Worm (Caenorhabditis elegans) whole organism, L1 larva: Measurements from ENCODE around the gene ZK177.3.
A peak's percentile ranks its signal among the peaks of the same experiment; 100 is the strongest.

Experiments used
- C04F5.9 ChIP-seq: sonication (generic microtip); optimal IDR thresholded peaks from 2 replicates; lab custom pipeline; 2016; ENCODE audit warnings: missing genetic modification characterization, missing compliant biosample characterization
- F16B12.6 ChIP-seq: fragments of 150-350 bp; optimal IDR thresholded peaks from 2 replicates; lab custom pipeline; 2014; ENCODE audit warnings: missing biosample characterization, missing genetic modification characterization
- aha-1 ChIP-seq: fragments of 150-350 bp; optimal IDR thresholded peaks from 2 replicates; lab custom pipeline; 2014; ENCODE audit warnings: missing biosample characterization, missing genetic modification characterization
- ceh-63 ChIP-seq: fragments of 200-800 bp; sonication (Bioruptor generic); optimal IDR thresholded peaks from 2 replicates; lab custom pipeline; 2018; ENCODE audit warnings: mild to moderate bottlenecking, missing genetic modification characterization, missing compliant biosample characterization
- ceh-82 ChIP-seq, 3 experiments: fragments of 150-350 bp in 1 of 3; sonication (generic microtip) in 2 of 3; optimal IDR thresholded peaks; 2 replicates each; lab custom pipeline; 2014 to 2017; ENCODE audit warnings: missing biosample characterization in 3 of 3, missing genetic modification characterization in 3 of 3
- ceh-88 ChIP-seq: fragments of 200-800 bp; sonication (Bioruptor generic); IDR thresholded peaks from 2 replicates; pipeline ENCODE4 v1.3.6; 2022; ENCODE audit warnings: missing genetic modification characterization, missing compliant biosample characterization
- ceh-90 ChIP-seq: sonication (generic microtip); optimal IDR thresholded peaks from 2 replicates; lab custom pipeline; 2016; ENCODE audit warnings: missing genetic modification characterization, missing compliant biosample characterization
- ces-1 ChIP-seq: fragments of 150-350 bp; optimal IDR thresholded peaks from 2 replicates; lab custom pipeline; 2014; ENCODE audit warnings: missing biosample characterization, missing genetic modification reagents, missing genetic modification characterization
- dsc-1 ChIP-seq: sonication (generic microtip); optimal IDR thresholded peaks from 2 replicates; lab custom pipeline; 2016; ENCODE audit warnings: mild to moderate bottlenecking, missing genetic modification characterization, missing compliant biosample characterization
- efl-1 ChIP-seq, 4 experiments: fragments of 150-350 bp; optimal IDR thresholded peaks in 3 of 4; peaks in 1 of 4; 1 replicate in 1 of 4; 2 replicates in 3 of 4; lab custom pipeline; 2014; ENCODE audit warnings: missing biosample characterization in 2 of 4, missing genetic modification characterization in 2 of 4, missing genetic modification reagents in 2 of 4
- egl-13 ChIP-seq: sonication (generic microtip); optimal IDR thresholded peaks from 2 replicates; lab custom pipeline; 2016; ENCODE audit warnings: missing genotype, missing genetic modification reagents, missing genetic modification characterization, missing compliant biosample characterization
- egl-27 ChIP-seq, 2 experiments: fragments of 150-350 bp in 1 of 2; sonication (generic microtip); optimal IDR thresholded peaks; 3 replicates each; lab custom pipeline; 2017 to 2018; ENCODE audit warnings: missing biosample characterization in 2 of 2, missing genetic modification characterization in 2 of 2, missing genetic modification reagents in 2 of 2
- elt-2 ChIP-seq: sonication (generic microtip); optimal IDR thresholded peaks from 2 replicates; lab custom pipeline; 2016; ENCODE audit warnings: missing genetic modification characterization, mild to moderate bottlenecking, inconsistent platforms, missing compliant biosample characterization, missing genetic modification reagents
- grh-1 ChIP-seq: fragments of 200-800 bp; sonication (Bioruptor generic); IDR thresholded peaks from 2 replicates; pipeline ENCODE4 v1.3.6; 2022; ENCODE audit warnings: missing genetic modification reagents, missing genetic modification characterization, missing compliant biosample characterization
- hlh-17 ChIP-seq: fragments of 200-800 bp; sonication (Bioruptor generic); optimal IDR thresholded peaks from 2 replicates; lab custom pipeline; 2018; ENCODE audit warnings: missing genetic modification characterization, mild to moderate bottlenecking, missing compliant biosample characterization, moderate library complexity, borderline replicate concordance
- hpl-2 ChIP-seq: fragments of 150-350 bp; optimal IDR thresholded peaks from 2 replicates; lab custom pipeline; 2014; ENCODE audit warnings: missing biosample characterization, missing genetic modification reagents, missing genetic modification characterization
- irx-1 ChIP-seq: sonication (generic microtip); optimal IDR thresholded peaks from 2 replicates; lab custom pipeline; 2016; ENCODE audit warnings: missing genetic modification characterization, missing compliant biosample characterization
- isw-1 ChIP-seq: fragments of 200-800 bp; sonication (Bioruptor generic); IDR thresholded peaks from 2 replicates; pipeline ENCODE4 v1.3.6; 2022; ENCODE audit warnings: missing genetic modification characterization, missing compliant biosample characterization
- jun-1 ChIP-seq: fragments of 150-350 bp; optimal IDR thresholded peaks from 2 replicates; lab custom pipeline; 2014; ENCODE audit warnings: missing biosample characterization, missing genetic modification reagents, missing genetic modification characterization
- lin-35 ChIP-seq, 2 experiments: fragments of 150-350 bp; optimal IDR thresholded peaks; 2 replicates each; lab custom pipeline; 2014; ENCODE audit warnings: missing biosample characterization in 2 of 2, missing genetic modification characterization in 2 of 2, missing genetic modification reagents in 2 of 2
- lir-3 ChIP-seq: sonication (generic microtip); optimal IDR thresholded peaks from 2 replicates; lab custom pipeline; 2016; ENCODE audit warnings: mild to moderate bottlenecking, missing genetic modification characterization, moderate library complexity, missing compliant biosample characterization; ENCODE audit not compliant: poor library complexity
- nhr-12 ChIP-seq: sonication (generic microtip); optimal IDR thresholded peaks from 2 replicates; lab custom pipeline; 2017; ENCODE audit warnings: missing biosample characterization, missing genetic modification characterization
- nhr-28 ChIP-seq: fragments of 150-350 bp; optimal IDR thresholded peaks from 2 replicates; lab custom pipeline; 2014; ENCODE audit warnings: missing biosample characterization, missing genetic modification characterization
- nhr-47 ChIP-seq: sonication (generic microtip); optimal IDR thresholded peaks from 2 replicates; lab custom pipeline; 2016; ENCODE audit warnings: mild to moderate bottlenecking, missing genetic modification characterization, moderate library complexity, missing compliant biosample characterization
- nhr-71 ChIP-seq: sonication (generic microtip); optimal IDR thresholded peaks from 2 replicates; lab custom pipeline; 2016; ENCODE audit warnings: mild to moderate bottlenecking, missing genetic modification characterization, moderate library complexity, missing compliant biosample characterization
- nhr-84 ChIP-seq: sonication (generic microtip); optimal IDR thresholded peaks from 2 replicates; lab custom pipeline; 2017; ENCODE audit warnings: missing biosample characterization, missing genetic modification characterization
- pqm-1 ChIP-seq: sonication (generic microtip); optimal IDR thresholded peaks from 3 replicates; lab custom pipeline; 2017; ENCODE audit warnings: missing biosample characterization, missing genetic modification characterization
- rnt-1 ChIP-seq: sonication (generic microtip); optimal IDR thresholded peaks from 2 replicates; lab custom pipeline; 2016; ENCODE audit warnings: mild to moderate bottlenecking, missing genetic modification characterization, moderate library complexity, missing compliant biosample characterization
- snu-23 ChIP-seq: sonication (generic microtip); optimal IDR thresholded peaks from 2 replicates; lab custom pipeline; 2016; ENCODE audit warnings: missing genetic modification characterization, missing compliant biosample characterization
- sptf-1 ChIP-seq: fragments of 150-350 bp; optimal IDR thresholded peaks from 2 replicates; lab custom pipeline; 2014; ENCODE audit warnings: missing biosample characterization, missing genetic modification characterization
- tlp-1 ChIP-seq: fragments of 150-350 bp; optimal IDR thresholded peaks from 2 replicates; lab custom pipeline; 2014; ENCODE audit warnings: missing biosample characterization, missing genetic modification characterization
- unc-130 ChIP-seq: fragments of 150-350 bp; optimal IDR thresholded peaks from 2 replicates; lab custom pipeline; 2017; ENCODE audit warnings: missing biosample characterization, missing genetic modification characterization, inconsistent platforms
- vab-15 ChIP-seq: sonication (generic microtip); optimal IDR thresholded peaks from 2 replicates; lab custom pipeline; 2017; ENCODE audit warnings: missing genotype, mild to moderate bottlenecking, missing genetic modification characterization, missing compliant biosample characterization
- ztf-11 ChIP-seq, 2 experiments: sonication (generic microtip); optimal IDR thresholded peaks; 2 replicates each; lab custom pipeline; 2016 to 2017; ENCODE audit warnings: missing genetic modification characterization in 2 of 2, missing biosample characterization in 1 of 2, missing compliant biosample characterization in 1 of 2
- ztf-4 ChIP-seq: fragments of 150-350 bp; optimal IDR thresholded peaks from 2 replicates; lab custom pipeline; 2014; ENCODE audit warnings: missing biosample characterization, missing genetic modification characterization

The ZK177.3 gene

ce11 chrII:5511417-5512353 is 4.0 kb upstream of the ZK177.3 start (continued):
- TF ChIP-seq irx-1 (tag; lab: Kevin White, UChicago) (peak; percentile 71), jun-1 (tag; lab: Kevin White, UChicago) (no peak), ceh-82 (tag; optimal IDR thresholded peaks at IDR 0.05; lab: Kevin White, UChicago) (peak in 1 of 3 experiments; percentile 5), ceh-90 (peak; percentile 82), nhr-47 (tag; lab: Kevin White, UChicago) (peak; percentile 59), rnt-1 (tag; lab: Kevin White, UChicago) (peak; percentile 59), tlp-1 (no peak), isw-1 (peak; percentile 8; the same call in 1 of the 2 replicates), nhr-84 (tag; lab: Kevin White, UChicago) (no peak), hpl-2 (GFP tag; lab: Kevin White, UChicago) (no peak), sptf-1 (tag; lab: Kevin White, UChicago) (no peak), unc-130 (tag; lab: Kevin White, UChicago) (no peak)

DNA sequence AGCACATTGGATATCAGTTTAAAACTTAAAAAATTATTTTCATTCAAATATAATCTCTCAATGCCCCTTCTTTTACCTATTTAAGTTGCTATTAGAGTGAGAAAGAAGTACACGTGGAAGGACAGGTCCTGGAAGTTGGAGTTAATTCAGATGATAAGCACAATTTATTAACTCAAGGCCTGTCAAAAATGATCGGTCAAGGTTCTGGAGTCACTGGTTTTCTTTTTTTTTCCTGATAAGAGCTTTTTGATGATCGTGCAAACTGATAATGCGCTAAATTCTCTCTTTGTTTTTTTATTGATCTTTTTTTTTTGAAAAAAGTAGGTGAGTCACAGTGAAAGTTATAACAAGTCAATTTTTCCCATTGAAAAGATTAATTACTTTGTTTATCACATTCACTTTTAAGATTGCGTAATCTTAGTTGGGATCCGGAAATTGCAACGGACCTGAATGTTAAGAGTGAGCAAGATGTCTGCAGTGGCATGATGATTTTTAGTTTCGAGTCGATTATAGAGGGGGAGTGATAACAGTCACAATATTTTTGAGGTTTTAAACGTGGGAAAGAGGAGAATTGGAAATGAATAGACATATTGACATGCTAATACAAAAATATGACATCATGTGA is 3.1 kb upstream of the ZK177.3 start:
- TF ChIP-seq elt-2 (tag; lab: Kevin White, UChicago) (peak; percentile 99), lin-35 (GFP tag; optimal IDR thresholded peaks at IDR 0.05; lab: Kevin White, UChicago) (peak in 1 of 2 experiments; percentile 35), efl-1 (optimal IDR thresholded peaks at IDR 0.05; lab: Kevin White, UChicago) (no peak), efl-1 (GFP tag; optimal IDR thresholded peaks at IDR 0.05 in 1 of 2; lab: Kevin White, UChicago) (peak in 1 of 2 experiments; percentile 74), ceh-88 (GFP tag; lab: Robert Waterston, UW) (no peak), ceh-90 (no peak), pqm-1 (peak; percentile 19)

DNA sequence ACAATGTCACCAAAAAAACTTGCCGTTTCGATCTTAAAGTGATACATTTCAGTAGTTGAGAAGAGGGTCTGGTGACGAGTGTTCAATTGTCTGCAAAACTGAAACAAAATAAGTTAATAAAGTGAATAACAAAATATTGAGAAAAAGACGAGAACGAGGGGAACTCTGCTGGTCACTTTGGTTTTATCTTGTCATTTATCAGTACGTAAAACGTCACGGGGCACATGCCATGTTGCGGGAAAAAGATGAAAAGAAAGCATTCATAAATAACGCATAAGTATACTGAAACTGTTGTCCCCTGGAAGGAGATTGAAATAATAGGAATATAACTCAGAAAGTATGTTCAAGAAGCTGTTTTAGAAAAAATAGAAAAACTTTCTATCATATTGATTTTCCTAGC is 796 bp upstream of the ZK177.3 start, which contains the start of gene sahd-1:
TSS of gene sahd-1 (minus strand) at position 100 of the 400 bp plus-strand sequence.
- TF ChIP-seq elt-2 (tag; lab: Kevin White, UChicago) (peak; percentile 53), rnt-1 (tag; lab: Kevin White, UChicago) (no peak)

ce11 chrII:5517643-5518042 is 2.0 kb downstream of the ZK177.3 start, which contains the start of gene ZK177.9:
ZK177.9 (minus strand) TSS chrII:5517743.
- TF ChIP-seq rnt-1 (tag; lab: Kevin White, UChicago) (no peak), ztf-4 (tag; lab: Kevin White, UChicago) (no peak), aha-1 (tag; lab: Kevin White, UChicago) (no peak), ces-1 (no peak), nhr-28 (tag; lab: Kevin White, UChicago) (no peak), ceh-82 (tag; optimal IDR thresholded peaks at IDR 0.05; lab: Kevin White, UChicago) (no peak), hlh-17 (GFP tag; lab: Kevin White, UChicago) (no peak), nhr-12 (tag; lab: Kevin White, UChicago) (no peak), efl-1 (optimal IDR thresholded peaks at IDR 0.05; lab: Kevin White, UChicago) (no peak), efl-1 (GFP tag; optimal IDR thresholded peaks at IDR 0.05 in 1 of 2; lab: Kevin White, UChicago) (no peak), F16B12.6 (tag; lab: Kevin White, UChicago) (no peak), lir-3 (tag; lab: Kevin White, UChicago) (no peak), ceh-63 (no peak), vab-15 (tag; lab: Kevin White, UChicago) (no peak), snu-23 (GFP tag; lab: Kevin White, UChicago) (no peak), C04F5.9 (tag; lab: Kevin White, UChicago) (no peak)

- TF ChIP-seq nhr-28 (tag; lab: Kevin White, UChicago) (no peak), ztf-11 (tag; optimal IDR thresholded peaks at IDR 0.05; lab: Kevin White, UChicago) (no peak), dsc-1 (tag; lab: Kevin White, UChicago) (no peak), nhr-71 (tag; lab: Kevin White, UChicago) (no peak), grh-1 (GFP tag; lab: Robert Waterston, UW) (no peak), egl-27 (tag; optimal IDR thresholded peaks at IDR 0.05; lab: Kevin White, UChicago) (no peak), egl-13 (tag; lab: Kevin White, UChicago) (no peak)
- TF ChIP-seq, all 84 proteins: peak for 0
Observed at ce11 chrII:5518055-5518454, 2.4 kb downstream of the ZK177.3 start.
